Fruit fly (Drosophila melanogaster) whole organism, embryonic: Measurements from ENCODE around the gene sro.
A peak's percentile ranks its signal among the peaks of the same experiment; 100 is the strongest.

Experiments
- Antp ChIP-seq: fragments of 200-800 bp; sonication (Bioruptor generic); optimal IDR thresholded peaks from 3 replicates; lab custom pipeline; 2016; ENCODE audit warnings: missing biosample characterization, missing genetic modification characterization
- Awh ChIP-seq: fragments of 200-800 bp; sonication (Bioruptor generic); IDR thresholded peaks from 2 replicates; pipeline ENCODE4, ENCODE4 v1.3.6; 2022; ENCODE audit warnings: missing biosample characterization, missing genetic modification characterization
- CG10462 ChIP-seq: fragments of 200-800 bp; sonication (Bioruptor generic); optimal IDR thresholded peaks from 2 replicates; lab custom pipeline; 2016; ENCODE audit warnings: missing biosample characterization, missing genetic modification characterization
- CG12071 ChIP-seq: fragments of 200-800 bp; sonication (Bioruptor generic); optimal IDR thresholded peaks from 3 replicates; lab custom pipeline; 2018; ENCODE audit warnings: missing biosample characterization, mild to moderate bottlenecking, missing genetic modification characterization
- CG13424 ChIP-seq: fragments of 200-800 bp; sonication (Bioruptor generic); optimal IDR thresholded peaks from 2 replicates; lab custom pipeline; 2019; ENCODE audit warnings: missing biosample characterization, mild to moderate bottlenecking, missing genetic modification characterization, moderate library complexity
- CG14965 ChIP-seq: fragments of 200-800 bp; sonication (Bioruptor generic); optimal IDR thresholded peaks from 2 replicates; lab custom pipeline; 2016; ENCODE audit warnings: missing biosample characterization, missing genetic modification characterization, borderline replicate concordance
- CG15696 ChIP-seq: fragments of 200-800 bp; sonication (Bioruptor generic); optimal IDR thresholded peaks from 2 replicates; lab custom pipeline; 2019; ENCODE audit warnings: missing biosample characterization, mild to moderate bottlenecking, missing genetic modification characterization, moderate library complexity
- CG16813 ChIP-seq: fragments of 200-800 bp; sonication (Bioruptor generic); IDR thresholded peaks from 3 replicates; pipeline ENCODE4 v1.3.6; 2022; ENCODE audit warnings: missing biosample characterization, missing genetic modification characterization; ENCODE audit not compliant: partially characterized antibody
- CG1792 ChIP-seq: fragments of 200-800 bp; sonication (Bioruptor generic); optimal IDR thresholded peaks from 2 replicates; lab custom pipeline; 2016; ENCODE audit warnings: missing biosample characterization, missing genetic modification characterization
- CG2129 ChIP-seq: fragments of 200-800 bp; sonication (Bioruptor generic); IDR thresholded peaks from 2 replicates; pipeline ENCODE4 v1.3.6; 2022; ENCODE audit warnings: missing biosample characterization, missing genetic modification characterization; ENCODE audit not compliant: partially characterized antibody
- CG2199 ChIP-seq: fragments of 200-800 bp; sonication (Bioruptor generic); IDR thresholded peaks from 3 replicates; pipeline ENCODE4 v1.3.6; 2022; ENCODE audit warnings: missing biosample characterization, missing genetic modification characterization
- CG34422 ChIP-seq: fragments of 200-800 bp; sonication (Bioruptor generic); IDR thresholded peaks from 3 replicates; pipeline ENCODE4 v1.3.6; 2022; ENCODE audit warnings: missing biosample characterization, missing genetic modification characterization
- CG4404 ChIP-seq: fragments of 200-800 bp; sonication (Bioruptor generic); IDR thresholded peaks from 2 replicates; pipeline ENCODE4 v1.3.6; 2022; ENCODE audit warnings: missing biosample characterization, missing genetic modification characterization
- CG6254 ChIP-seq: fragments of 200-800 bp; sonication (Bioruptor generic); optimal IDR thresholded peaks from 3 replicates; lab custom pipeline; 2017; ENCODE audit warnings: mild to moderate bottlenecking, missing biosample characterization, missing genetic modification reagents, missing genetic modification characterization
- CG6683 ChIP-seq: fragments of 200-800 bp; sonication (Bioruptor generic); optimal IDR thresholded peaks from 2 replicates; lab custom pipeline; 2017; ENCODE audit warnings: missing biosample characterization, mild to moderate bottlenecking, missing genetic modification characterization, missing genetic modification reagents
- CG7745 ChIP-seq: fragments of 200-800 bp; sonication (Bioruptor generic); optimal IDR thresholded peaks from 2 replicates; lab custom pipeline; 2018; ENCODE audit warnings: missing biosample characterization, mild to moderate bottlenecking, missing genetic modification characterization, moderate library complexity
- Dbx ChIP-seq: fragments of 200-800 bp; sonication (Bioruptor generic); IDR thresholded peaks from 3 replicates; pipeline ENCODE4 v1.3.6; 2022; ENCODE audit warnings: missing biosample characterization, missing genetic modification characterization
- E2f2 ChIP-seq: fragments of 200-800 bp; sonication (Bioruptor generic); IDR thresholded peaks from 2 replicates; pipeline ENCODE4 v1.3.6; 2022; ENCODE audit warnings: missing biosample characterization, missing genetic modification characterization
- Ets65A ChIP-seq: fragments of 200-800 bp; sonication (Bioruptor generic); peaks from one replicate; lab custom pipeline; 2016; ENCODE audit warnings: missing biosample characterization, missing genetic modification characterization
- GATAe ChIP-seq: fragments of 200-800 bp; sonication (Bioruptor generic); conservative IDR thresholded peaks from 2 replicates; pipeline ENCODE4 v1.3.6; 2022; ENCODE audit warnings: missing biosample characterization, missing genetic modification characterization
- Hr78 ChIP-seq, 2 experiments: fragments of 200-800 bp in 1 of 2; fragments of >200 bp in 1 of 2; sonication (Bioruptor generic) in 1 of 2; optimal IDR thresholded peaks; 2 replicates each; lab custom pipeline; 2017 to 2019; ENCODE audit warnings: missing biosample characterization in 2 of 2, missing genetic modification characterization in 2 of 2, mild to moderate bottlenecking in 1 of 2, moderate library complexity in 1 of 2
- Myb ChIP-seq: fragments of 200-800 bp; sonication (Bioruptor generic); optimal IDR thresholded peaks from 2 replicates; lab custom pipeline; 2016; ENCODE audit warnings: missing biosample characterization, missing genetic modification characterization
- NFAT ChIP-seq: fragments of 200-800 bp; sonication (Bioruptor generic); IDR thresholded peaks from 2 replicates; pipeline ENCODE4 v1.3.6; 2022; ENCODE audit warnings: missing biosample characterization, missing genetic modification characterization
- NK7.1 ChIP-seq: fragments of 200-800 bp; sonication (Bioruptor generic); optimal IDR thresholded peaks from 3 replicates; lab custom pipeline; 2016; ENCODE audit warnings: missing biosample characterization, missing genetic modification characterization
- Nf-YC ChIP-seq: fragments of 200-800 bp; optimal IDR thresholded peaks from 3 replicates; lab custom pipeline; 2019; ENCODE audit warnings: missing biosample characterization, mild to moderate bottlenecking, missing genetic modification characterization, moderate library complexity
- Ptx1 ChIP-seq: fragments of 200-800 bp; sonication (Bioruptor generic); IDR thresholded peaks from 2 replicates; pipeline ENCODE4 v1.3.6; 2022; ENCODE audit warnings: missing biosample characterization, missing genetic modification characterization
- Ravus ChIP-seq: fragments of 200-800 bp; sonication (Bioruptor generic); IDR thresholded peaks from 2 replicates; pipeline ENCODE4 v1.3.6; 2022; ENCODE audit warnings: missing biosample characterization, missing genetic modification characterization
- Sry-β ChIP-seq: fragments of 200-800 bp; sonication (Bioruptor generic); optimal IDR thresholded peaks from 2 replicates; lab custom pipeline; 2018; ENCODE audit warnings: missing biosample characterization, mild to moderate bottlenecking, missing genetic modification characterization, moderate library complexity
- Trl ChIP-seq, 3 experiments: fragments of >200 bp in 2 of 3; fragments of 200-800 bp in 1 of 3; sonication (Bioruptor generic) in 1 of 3; optimal IDR thresholded peaks; 2 replicates in 1 of 3; 3 replicates in 2 of 3; lab custom pipeline; 2016 to 2017; ENCODE audit warnings: missing biosample characterization in 1 of 3, missing genetic modification characterization in 1 of 3
- ab ChIP-seq: fragments of 200-800 bp; sonication (Bioruptor generic); optimal IDR thresholded peaks from 2 replicates; lab custom pipeline; 2016; ENCODE audit warnings: missing biosample characterization, missing genetic modification characterization
- chif ChIP-seq, 2 experiments: fragments of 200-800 bp; sonication (Bioruptor generic); optimal IDR thresholded peaks; 3 replicates each; lab custom pipeline; 2016; ENCODE audit warnings: missing biosample characterization in 2 of 2, missing genetic modification characterization in 2 of 2
- corto ChIP-seq: fragments of 200-800 bp; sonication (Bioruptor generic); optimal IDR thresholded peaks from 2 replicates; lab custom pipeline; 2016; ENCODE audit warnings: missing biosample characterization, mild to moderate bottlenecking, missing genetic modification characterization, moderate library complexity
- crp ChIP-seq, 2 experiments: fragments of 200-800 bp; sonication (Bioruptor generic); optimal IDR thresholded peaks; 2 replicates in 1 of 2; 3 replicates in 1 of 2; lab custom pipeline; 2017; ENCODE audit warnings: missing biosample characterization in 2 of 2, missing genetic modification characterization in 2 of 2, mild to moderate bottlenecking in 1 of 2, moderate library complexity in 1 of 2
- disco-r ChIP-seq: fragments of 200-800 bp; sonication (Bioruptor generic); optimal IDR thresholded peaks from 2 replicates; lab custom pipeline; 2016; ENCODE audit warnings: missing biosample characterization, missing genetic modification characterization
- ham ChIP-seq: fragments of 200-800 bp; sonication (Bioruptor generic); IDR thresholded peaks from 2 replicates; pipeline ENCODE4 v1.3.6; 2022; ENCODE audit warnings: missing biosample characterization, missing genetic modification characterization
- lab ChIP-seq: fragments of 200-800 bp; sonication (Bioruptor generic); optimal IDR thresholded peaks from 3 replicates; lab custom pipeline; 2017; ENCODE audit warnings: missing biosample characterization, missing genetic modification characterization, mild to moderate bottlenecking, moderate library complexity, missing genetic modification reagents
- lmd ChIP-seq: fragments of 200-800 bp; sonication (Bioruptor generic); IDR thresholded peaks from 2 replicates; pipeline ENCODE4 v1.3.6; 2022; ENCODE audit warnings: missing biosample characterization, missing genetic modification characterization
- nmo ChIP-seq: fragments of 200-800 bp; sonication (Bioruptor generic); optimal IDR thresholded peaks from 2 replicates; lab custom pipeline; 2018; ENCODE audit warnings: missing biosample characterization, mild to moderate bottlenecking, missing genetic modification characterization, moderate library complexity
- org-1 ChIP-seq: fragments of 200-800 bp; sonication (Bioruptor generic); optimal IDR thresholded peaks from 2 replicates; lab custom pipeline; 2017; ENCODE audit warnings: missing biosample characterization, missing genetic modification characterization
- otp ChIP-seq: fragments of 200-800 bp; sonication (Bioruptor generic); IDR thresholded peaks from 3 replicates; pipeline ENCODE4, ENCODE4 v1.3.6; 2022; ENCODE audit warnings: missing biosample characterization, missing genetic modification characterization
- pan ChIP-seq, 4 experiments: fragments of >200 bp in 3 of 4; fragments of 200-800 bp in 1 of 4; sonication (Bioruptor generic) in 1 of 4; optimal IDR thresholded peaks in 3 of 4; IDR thresholded peaks in 1 of 4; 2 replicates each; pipeline versions ENCODE4 v1.3.6 to Lab custom; 2017 to 2022; ENCODE audit warnings: missing biosample characterization in 2 of 4, missing genetic modification characterization in 2 of 4, mixed read lengths in 1 of 4
- prd ChIP-seq, 3 experiments: fragments of >200 bp in 2 of 3; fragments of 200-800 bp in 1 of 3; sonication (Bioruptor generic) in 1 of 3; optimal IDR thresholded peaks in 2 of 3; IDR thresholded peaks in 1 of 3; 2 replicates in 2 of 3; 3 replicates in 1 of 3; pipeline versions ENCODE4 v1.3.6 to Lab custom; 2017 to 2022; ENCODE audit warnings: missing biosample characterization in 1 of 3, missing genetic modification characterization in 1 of 3
- sens-2 ChIP-seq: fragments of 200-800 bp; sonication (Bioruptor generic); IDR thresholded peaks from 2 replicates; pipeline ENCODE4 v1.3.6; 2022; ENCODE audit warnings: missing biosample characterization, missing genetic modification characterization
- shn ChIP-seq: fragments of 200-800 bp; sonication (Bioruptor generic); optimal IDR thresholded peaks from 3 replicates; lab custom pipeline; 2016; ENCODE audit warnings: missing biosample characterization, missing genetic modification characterization
- sr ChIP-seq: fragments of 200-800 bp; sonication (Bioruptor generic); IDR thresholded peaks from 3 replicates; pipeline ENCODE4 v1.3.6; 2022; ENCODE audit warnings: missing biosample characterization, missing genetic modification characterization
- sug ChIP-seq: fragments of 200-800 bp; optimal IDR thresholded peaks from 2 replicates; lab custom pipeline; 2019; ENCODE audit warnings: missing biosample characterization, mild to moderate bottlenecking, missing genetic modification characterization, moderate library complexity
- tll ChIP-seq, 2 experiments: fragments of 200-800 bp in 1 of 2; fragments of >200 bp in 1 of 2; sonication (Bioruptor generic) in 1 of 2; optimal IDR thresholded peaks; 2 replicates each; lab custom pipeline; 2017 to 2019; ENCODE audit warnings: missing biosample characterization in 2 of 2, missing genetic modification characterization in 2 of 2, mild to moderate bottlenecking in 1 of 2, moderate library complexity in 1 of 2
- wek ChIP-seq: fragments of 200-800 bp; sonication (Bioruptor generic); optimal IDR thresholded peaks from 3 replicates; lab custom pipeline; 2018; ENCODE audit warnings: missing biosample characterization, mild to moderate bottlenecking, missing genetic modification characterization, moderate library complexity

The sro gene

DNA sequence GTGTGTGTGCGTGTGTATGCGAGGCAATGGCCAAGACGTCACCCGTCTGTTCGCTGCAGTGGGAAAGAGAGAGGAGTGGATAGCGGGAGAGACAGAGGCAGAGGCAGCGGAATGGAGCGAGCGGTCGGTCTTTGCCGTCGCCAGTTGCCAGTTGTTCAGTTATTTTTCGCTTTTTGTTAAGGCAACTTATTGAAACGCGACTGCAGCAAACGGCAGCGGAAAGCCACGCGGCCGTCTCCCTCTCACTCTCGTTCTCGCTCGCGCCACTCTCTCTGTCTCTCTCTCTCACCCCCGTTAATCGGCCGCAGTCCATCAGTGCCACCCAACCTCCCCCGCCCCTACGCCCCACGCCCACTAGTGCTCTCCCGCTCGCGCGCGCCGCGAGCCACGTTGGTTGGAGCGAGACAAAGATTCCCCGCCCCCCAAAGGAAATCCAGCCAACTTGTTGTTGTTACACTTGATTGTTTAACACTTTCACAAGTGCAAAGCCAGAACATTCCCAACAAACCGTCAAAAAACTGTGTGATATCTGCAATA is 21.5 kb upstream of the sro start (continued):
- 0 out of 3 replicates have a peak, but pooled peaks have one; percentile 67 for TF ChIP-seq otp (GFP tag; lab: Robert Waterston, UW)
- TF ChIP-seq ham: peak; percentile 41; the same call in 1 of the 2 replicates
- no peak for TF ChIP-seq nmo
- TF ChIP-seq sug: peak; percentile 58
- no peak for TF ChIP-seq CG1792
- no peak for TF ChIP-seq corto (GFP tag; lab: Kevin White, UChicago)
- TF ChIP-seq CG6683 (GFP tag; lab: Kevin White, UChicago): peak; percentile 26
- no peak for TF ChIP-seq CG14965 (GFP tag; lab: Kevin White, UChicago)
- no peak for TF ChIP-seq wek (GFP tag; lab: Kevin White, UChicago)
- peak; percentile 37; the same call in 1 of the 3 replicates for TF ChIP-seq CG16813 (GFP tag; lab: Robert Waterston, UW)
- no peak for TF ChIP-seq shn (GFP tag; lab: Kevin White, UChicago)
- peak; percentile 23 for TF ChIP-seq CG6254
- TF ChIP-seq CG10462: no peak
- TF ChIP-seq CG12071 (GFP tag; lab: Kevin White, UChicago): peak; percentile 40
- TF ChIP-seq Antp (GFP tag; lab: Kevin White, UChicago): no peak
- TF ChIP-seq Awh: no peak
- TF ChIP-seq Dbx: peak; percentile 55; the same call in 1 of the 3 replicates
- TF ChIP-seq Ptx1 (GFP tag; lab: Robert Waterston, UW): peak; percentile 16; the same call in 1 of the 2 replicates
- TF ChIP-seq CG2129: no peak
- peak; percentile 78 for TF ChIP-seq Nf-YC (tag; lab: Kevin White, UChicago)
- TF ChIP-seq NFAT (GFP tag; lab: Robert Waterston, UW): peak; percentile 72
- no peak for TF ChIP-seq org-1 (GFP tag; lab: Kevin White, UChicago)
- no peak for TF ChIP-seq disco-r (GFP tag; lab: Kevin White, UChicago)
- no peak for TF ChIP-seq crp (GFP tag; optimal IDR thresholded peaks at IDR 0.05; lab: Kevin White, UChicago)
- TF ChIP-seq lab (GFP tag; lab: Kevin White, UChicago): peak; percentile 80
- no peak for TF ChIP-seq CG4404
- no peak for TF ChIP-seq chif (GFP tag; optimal IDR thresholded peaks at IDR 0.05; lab: Kevin White, UChicago)
- peak; percentile 82 for TF ChIP-seq sr (GFP tag; lab: Robert Waterston, UW)
- TF ChIP-seq CG34422: peak; percentile 83
- TF ChIP-seq sens-2 (GFP tag; lab: Robert Waterston, UW): peak; percentile 62
- no peak for TF ChIP-seq CG7745
- no peak for TF ChIP-seq pan (optimal IDR thresholded peaks at IDR 0.05; lab: Kevin White, UChicago)
- peak in 1 of 2 experiments; percentile 45 for TF ChIP-seq pan (GFP tag; optimal IDR thresholded peaks at IDR 0.05 in 1 of 2, IDR thresholded peaks at IDR 0.05 in 1 of 2)
- TF ChIP-seq Ravus (GFP tag; lab: Robert Waterston, UW): no peak
- TF ChIP-seq ab (GFP tag; lab: Kevin White, UChicago): no peak
- no peak for TF ChIP-seq Sry-β
- no peak for TF ChIP-seq prd (optimal IDR thresholded peaks at IDR 0.05; lab: Kevin White, UChicago)
- TF ChIP-seq prd (GFP tag; IDR thresholded peaks at IDR 0.05; lab: Robert Waterston, UW): no peak
- no peak for TF ChIP-seq tll (GFP tag; optimal IDR thresholded peaks at IDR 0.05; lab: Kevin White, UChicago)
- peak; percentile 38 for TF ChIP-seq GATAe (GFP tag; lab: Robert Waterston, UW)
- peak; percentile 86 to 92 for TF ChIP-seq Trl (optimal IDR thresholded peaks at IDR 0.05; lab: Kevin White, UChicago)
- peak; percentile 34 for TF ChIP-seq Trl (GFP tag; optimal IDR thresholded peaks at IDR 0.05; lab: Kevin White, UChicago)
- TF ChIP-seq Ets65A (GFP tag; lab: Kevin White, UChicago): no peak
- no peak for TF ChIP-seq NK7.1 (GFP tag; lab: Kevin White, UChicago)
- no peak for TF ChIP-seq CG15696 (tag; lab: Kevin White, UChicago)
- TF ChIP-seq Hr78 (GFP tag; optimal IDR thresholded peaks at IDR 0.05; lab: Kevin White, UChicago): peak in 1 of 2 experiments; percentile 45
- 0 out of 2 replicates have a peak, but pooled peaks have one; percentile 20 for TF ChIP-seq E2f2 (GFP tag; lab: Robert Waterston, UW)
- TF ChIP-seq CG13424 (tag; lab: Kevin White, UChicago): no peak
- TF ChIP-seq lmd (GFP tag; lab: Robert Waterston, UW): no peak
- TF ChIP-seq CG2199 (GFP tag; lab: Robert Waterston, UW): peak; percentile 84; the same call in 2 of the 3 replicates
- TF ChIP-seq Myb (GFP tag; lab: Kevin White, UChicago): no peak
